Worm (Caenorhabditis elegans): ENCODE data around the gene lurp-3.

lurp-3 gene

ce11 chrV:13459323-13459722 lies 3.8 kb downstream of the lurp-3 start, which contains the start of gene bath-39:
Gene bath-39 (plus strand): TSS chrV:13459459.
- TF ChIP-seq ztf-23 (GFP tag; IDR thresholded peaks at IDR 0.05) = no peak
- no peak for TF ChIP-seq ref-1 (GFP tag; conservative IDR thresholded peaks at IDR 0.05)
- no peak for TF ChIP-seq med-1 (GFP tag; optimal IDR thresholded peaks at IDR 0.05; ENCODE audit: insufficient read depth)
- no peak for TF ChIP-seq flt-1 (GFP tag; IDR thresholded peaks at IDR 0.05)
- TF ChIP-seq T22C8.4 (GFP tag; IDR thresholded peaks at IDR 0.05) = no peak
- TF ChIP-seq ztf-29 (GFP tag; IDR thresholded peaks at IDR 0.05) = no peak
- TF ChIP-seq klf-2 (GFP tag; conservative IDR thresholded peaks at IDR 0.05) = no peak
- TF ChIP-seq tab-1 (GFP tag; IDR thresholded peaks at IDR 0.05) = no peak
- no peak for TF ChIP-seq cog-1 (tag; optimal IDR thresholded peaks at IDR 0.05)

ce11 chrV:13462974-13463373 lies 7.4 kb downstream of the lurp-3 start, which contains the start of gene frm-10:
Gene frm-10 (plus strand): TSS chrV:13463207.
- no peak for TF ChIP-seq cog-1 (tag; optimal IDR thresholded peaks at IDR 0.05)
- no peak for TF ChIP-seq ztf-23 (GFP tag; IDR thresholded peaks at IDR 0.05)
- no peak for TF ChIP-seq tab-1 (GFP tag; IDR thresholded peaks at IDR 0.05)
- no peak for TF ChIP-seq T22C8.4 (GFP tag; IDR thresholded peaks at IDR 0.05)
- no peak for TF ChIP-seq ztf-29 (GFP tag; IDR thresholded peaks at IDR 0.05)
- no peak for TF ChIP-seq flt-1 (GFP tag; IDR thresholded peaks at IDR 0.05)
- no peak for TF ChIP-seq med-1 (GFP tag; optimal IDR thresholded peaks at IDR 0.05; ENCODE audit: insufficient read depth)
- TF ChIP-seq klf-2 (GFP tag; conservative IDR thresholded peaks at IDR 0.05) = no peak
- no peak for TF ChIP-seq ref-1 (GFP tag; conservative IDR thresholded peaks at IDR 0.05)

- TF ChIP-seq klf-2 (GFP tag; conservative IDR thresholded peaks at IDR 0.05) (no peak), flt-1 (GFP tag; IDR thresholded peaks at IDR 0.05) (no peak), ztf-29 (GFP tag; IDR thresholded peaks at IDR 0.05) (no peak), cog-1 (tag; optimal IDR thresholded peaks at IDR 0.05) (no peak), med-1 (GFP tag; optimal IDR thresholded peaks at IDR 0.05; ENCODE audit: insufficient read depth) (no peak), ztf-23 (GFP tag; IDR thresholded peaks at IDR 0.05) (no peak), T22C8.4 (GFP tag; IDR thresholded peaks at IDR 0.05) (no peak), ref-1 (GFP tag; conservative IDR thresholded peaks at IDR 0.05) (no peak), tab-1 (GFP tag; IDR thresholded peaks at IDR 0.05) (no peak)
These were observed 8.6 kb downstream of the lurp-3 start for ce11 chrV:13464123-13464522.

ce11 chrV:13468190-13468765 lies 12.7 kb downstream of the lurp-3 start, which contains the start of the genes F25H9.6 and F25H9.7:
Gene F25H9.6 (minus strand): TSS chrV:13468361.
Gene F25H9.7 (plus strand): TSS chrV:13468376.
- TF ChIP-seq flt-1 (GFP tag; IDR thresholded peaks at IDR 0.05) (peak; percentile 65; the same call in 1 of the 2 replicates), klf-2 (GFP tag; conservative IDR thresholded peaks at IDR 0.05) (no peak), ztf-23 (GFP tag; IDR thresholded peaks at IDR 0.05) (peak; percentile 76; the same call in 1 of the 2 replicates), cog-1 (tag; optimal IDR thresholded peaks at IDR 0.05) (peak; percentile 31)

ce11 chrV:13472062-13472461 lies 16.5 kb downstream of the lurp-3 start:
- no peak for TF ChIP-seq cog-1 (tag; optimal IDR thresholded peaks at IDR 0.05)
- TF ChIP-seq klf-2 (GFP tag; conservative IDR thresholded peaks at IDR 0.05) = no peak
- no peak for TF ChIP-seq flt-1 (GFP tag; IDR thresholded peaks at IDR 0.05)
- no peak for TF ChIP-seq ztf-23 (GFP tag; IDR thresholded peaks at IDR 0.05)
- no peak for TF ChIP-seq ref-1 (GFP tag; conservative IDR thresholded peaks at IDR 0.05)
- TF ChIP-seq T22C8.4 (GFP tag; IDR thresholded peaks at IDR 0.05) = no peak
- TF ChIP-seq med-1 (GFP tag; optimal IDR thresholded peaks at IDR 0.05; ENCODE audit: insufficient read depth) = no peak

ce11 chrV:13473467-13473866 lies 17.9 kb downstream of the lurp-3 start, which contains the start of gene T10G3.1:
Gene T10G3.1 (minus strand): TSS chrV:13473679.
- TF ChIP-seq ztf-23 (GFP tag; IDR thresholded peaks at IDR 0.05) (no peak), T22C8.4 (GFP tag; IDR thresholded peaks at IDR 0.05) (no peak), ztf-29 (GFP tag; IDR thresholded peaks at IDR 0.05) (no peak), flt-1 (GFP tag; IDR thresholded peaks at IDR 0.05) (no peak), tab-1 (GFP tag; IDR thresholded peaks at IDR 0.05) (no peak)

- TF ChIP-seq cog-1 (tag; optimal IDR thresholded peaks at IDR 0.05) (no peak), flt-1 (GFP tag; IDR thresholded peaks at IDR 0.05) (no peak)
These were observed 20.8 kb downstream of the lurp-3 start, which contains the start of gene T10G3.8 for ce11 chrV:13476350-13476749. Gene T10G3.8 (minus strand): TSS chrV:13476450.

- TF ChIP-seq klf-2 (GFP tag; conservative IDR thresholded peaks at IDR 0.05) (no peak), T22C8.4 (GFP tag; IDR thresholded peaks at IDR 0.05) (no peak), ztf-29 (GFP tag; IDR thresholded peaks at IDR 0.05) (no peak), cog-1 (tag; optimal IDR thresholded peaks at IDR 0.05) (no peak), tab-1 (GFP tag; IDR thresholded peaks at IDR 0.05) (no peak), med-1 (GFP tag; optimal IDR thresholded peaks at IDR 0.05; ENCODE audit: insufficient read depth) (no peak), ztf-23 (GFP tag; IDR thresholded peaks at IDR 0.05) (no peak), ref-1 (GFP tag; conservative IDR thresholded peaks at IDR 0.05) (no peak), flt-1 (GFP tag; IDR thresholded peaks at IDR 0.05) (no peak)
These were observed 24.2 kb downstream of the lurp-3 start, which contains the start of gene T10G3.2 for ce11 chrV:13479766-13480165. Gene T10G3.2 (minus strand): TSS chrV:13479866.

ce11 chrV:13484339-13484738 lies 28.8 kb downstream of the lurp-3 start, which contains the start of gene T10G3.4:
Gene T10G3.4 (minus strand): TSS chrV:13484439.
- TF ChIP-seq med-1 (GFP tag; optimal IDR thresholded peaks at IDR 0.05; ENCODE audit: insufficient read depth) (no peak), klf-2 (GFP tag; conservative IDR thresholded peaks at IDR 0.05) (no peak), T22C8.4 (GFP tag; IDR thresholded peaks at IDR 0.05) (no peak), flt-1 (GFP tag; IDR thresholded peaks at IDR 0.05) (no peak)

- TF ChIP-seq med-1 (GFP tag; optimal IDR thresholded peaks at IDR 0.05; ENCODE audit: insufficient read depth) (no peak), ztf-29 (GFP tag; IDR thresholded peaks at IDR 0.05) (no peak), ref-1 (GFP tag; conservative IDR thresholded peaks at IDR 0.05) (no peak), T22C8.4 (GFP tag; IDR thresholded peaks at IDR 0.05) (no peak), ztf-23 (GFP tag; IDR thresholded peaks at IDR 0.05) (no peak), flt-1 (GFP tag; IDR thresholded peaks at IDR 0.05) (no peak), cog-1 (tag; optimal IDR thresholded peaks at IDR 0.05) (no peak), klf-2 (GFP tag; conservative IDR thresholded peaks at IDR 0.05) (no peak), tab-1 (GFP tag; IDR thresholded peaks at IDR 0.05) (no peak)
These were observed 30.2 kb downstream of the lurp-3 start for ce11 chrV:13485732-13486131.

All from whole organism, midembryonic.